Fruit fly (Drosophila melanogaster): ENCODE data around the gene CG16964.

CG16964 gene

DNA sequence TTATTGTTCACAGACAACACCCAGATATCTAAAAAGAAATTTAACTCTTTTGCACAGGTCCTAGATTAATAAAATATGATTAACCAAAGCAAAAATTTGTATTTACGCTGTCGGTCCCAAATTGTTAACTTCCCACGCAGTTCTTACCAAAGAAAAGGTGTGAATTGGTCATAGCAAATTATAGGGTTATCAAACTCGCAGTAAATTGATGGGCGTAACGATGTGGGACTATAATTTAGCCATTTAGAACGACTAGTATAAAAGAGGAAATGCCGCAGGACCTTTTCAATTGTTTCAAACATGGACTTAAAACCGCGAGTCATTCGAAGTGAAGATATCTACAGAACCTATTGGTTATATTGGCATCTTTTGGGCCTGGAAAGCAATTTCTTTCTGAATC lies 11.9 kb upstream of the CG16964 start, which contains the start of gene Or33b:
Gene Or33b, plus strand, starts transcription at position 301 of the 400 bp plus-strand sequence.
- TF ChIP-seq CG14711 (tag; optimal IDR thresholded peaks at IDR 0.05), result no peak
- TF ChIP-seq CG5204 (GFP tag; optimal IDR thresholded peaks at IDR 0.05), result no peak
- no peak for TF ChIP-seq bab1 (GFP tag; optimal IDR thresholded peaks at IDR 0.05)
- no peak for TF ChIP-seq cnc (optimal IDR thresholded peaks at IDR 0.05)
- no peak for TF ChIP-seq Mnt (GFP tag; optimal IDR thresholded peaks at IDR 0.05)
- no peak for TF ChIP-seq tj (GFP tag; optimal IDR thresholded peaks at IDR 0.05)
- TF ChIP-seq CG33017 (tag; optimal IDR thresholded peaks at IDR 0.05), result no peak

dm6 chr2L:11937669-11938068 lies 10.1 kb upstream of the CG16964 start, which contains the start of gene Or33c:
Gene Or33c (plus strand): TSS chr2L:11937969.
- TF ChIP-seq CG14711 (tag; optimal IDR thresholded peaks at IDR 0.05) (no peak), Hr96 (GFP tag; optimal IDR thresholded peaks at IDR 0.05) (no peak), CG12768 (GFP tag; optimal IDR thresholded peaks at IDR 0.05) (no peak), CG7045 (GFP tag; optimal IDR thresholded peaks at IDR 0.05) (no peak), cnc (optimal IDR thresholded peaks at IDR 0.05) (no peak), CG7101 (tag; optimal IDR thresholded peaks at IDR 0.05) (no peak), tj (GFP tag; optimal IDR thresholded peaks at IDR 0.05) (no peak), CG11617 (GFP tag; optimal IDR thresholded peaks at IDR 0.05) (no peak), Crg-1 (GFP tag; optimal IDR thresholded peaks at IDR 0.05) (no peak), Clk (GFP tag; optimal IDR thresholded peaks at IDR 0.05) (no peak), toe (GFP tag; optimal IDR thresholded peaks at IDR 0.05) (no peak), cic (GFP tag; optimal IDR thresholded peaks at IDR 0.05) (no peak), CG1620 (GFP tag; optimal IDR thresholded peaks at IDR 0.05) (no peak), bab1 (GFP tag; optimal IDR thresholded peaks at IDR 0.05) (no peak)

dm6 chr2L:11940620-11941019 lies 7.1 kb upstream of the CG16964 start:
- TF ChIP-seq cic (GFP tag; optimal IDR thresholded peaks at IDR 0.05) (no peak), ovo (GFP tag; optimal IDR thresholded peaks at IDR 0.05) (no peak), CG7101 (tag; optimal IDR thresholded peaks at IDR 0.05) (no peak), toe (GFP tag; optimal IDR thresholded peaks at IDR 0.05) (no peak), pad (GFP tag; optimal IDR thresholded peaks at IDR 0.05) (no peak), Crg-1 (GFP tag; optimal IDR thresholded peaks at IDR 0.05) (no peak), Clk (GFP tag; optimal IDR thresholded peaks at IDR 0.05) (no peak), CG14711 (tag; optimal IDR thresholded peaks at IDR 0.05) (no peak), bab1 (GFP tag; optimal IDR thresholded peaks at IDR 0.05) (no peak), CG11617 (GFP tag; optimal IDR thresholded peaks at IDR 0.05) (no peak)

dm6 chr2L:11942265-11942664 lies 5.5 kb upstream of the CG16964 start:
- TF ChIP-seq Hr96 (GFP tag; optimal IDR thresholded peaks at IDR 0.05), result no peak

- TF ChIP-seq CG7101 (tag; optimal IDR thresholded peaks at IDR 0.05) (no peak), CG14711 (tag; optimal IDR thresholded peaks at IDR 0.05) (no peak), toe (GFP tag; optimal IDR thresholded peaks at IDR 0.05) (no peak), Mnt (GFP tag; optimal IDR thresholded peaks at IDR 0.05) (no peak), CG1620 (GFP tag; optimal IDR thresholded peaks at IDR 0.05) (no peak), cnc (optimal IDR thresholded peaks at IDR 0.05) (no peak), CG5204 (GFP tag; optimal IDR thresholded peaks at IDR 0.05) (no peak), CG7045 (GFP tag; optimal IDR thresholded peaks at IDR 0.05) (no peak), CG12768 (GFP tag; optimal IDR thresholded peaks at IDR 0.05) (no peak), cic (GFP tag; optimal IDR thresholded peaks at IDR 0.05) (no peak), CG11617 (GFP tag; optimal IDR thresholded peaks at IDR 0.05) (no peak), kay (GFP tag; ENCODE audit: borderline replicate concordance) (no peak), Crg-1 (GFP tag; optimal IDR thresholded peaks at IDR 0.05) (no peak), pad (GFP tag; optimal IDR thresholded peaks at IDR 0.05) (no peak), CG33017 (tag; optimal IDR thresholded peaks at IDR 0.05) (no peak), tj (GFP tag; optimal IDR thresholded peaks at IDR 0.05) (no peak), ovo (GFP tag; optimal IDR thresholded peaks at IDR 0.05) (no peak), Hr96 (GFP tag; optimal IDR thresholded peaks at IDR 0.05) (no peak), Clk (GFP tag; optimal IDR thresholded peaks at IDR 0.05) (no peak), bab1 (GFP tag; optimal IDR thresholded peaks at IDR 0.05) (no peak)
These were observed 4.9 kb upstream of the CG16964 start for dm6 chr2L:11942826-11943225.

DNA sequence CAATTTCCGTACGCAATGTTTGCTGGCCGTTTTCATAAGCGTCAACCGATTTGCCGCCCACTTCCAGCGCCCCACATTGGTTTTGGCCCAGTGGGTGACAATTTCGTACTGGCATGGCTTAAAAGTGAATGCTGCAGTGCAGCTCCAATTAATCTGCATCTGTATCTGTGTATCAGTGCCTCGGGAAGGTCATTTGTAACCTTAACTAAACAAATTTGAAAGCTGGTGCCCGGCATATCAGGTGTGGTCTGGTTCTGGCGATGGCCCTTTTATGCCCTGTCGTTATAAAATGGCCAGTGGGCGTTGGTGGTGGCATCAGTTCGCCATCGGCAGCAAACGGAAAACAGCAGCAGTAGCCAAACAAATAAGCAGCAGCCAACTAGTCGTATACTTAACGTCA lies 3.9 kb upstream of the CG16964 start, which contains the start of gene Crys:
Gene Crys, plus strand, starts transcription at position 301 of the 400 bp plus-strand sequence.
- TF ChIP-seq CG5204 (GFP tag; optimal IDR thresholded peaks at IDR 0.05) (no peak), CG7045 (GFP tag; optimal IDR thresholded peaks at IDR 0.05) (no peak), toe (GFP tag; optimal IDR thresholded peaks at IDR 0.05) (no peak), kay (GFP tag; ENCODE audit: borderline replicate concordance) (no peak), CG33017 (tag; optimal IDR thresholded peaks at IDR 0.05) (no peak), CG12768 (GFP tag; optimal IDR thresholded peaks at IDR 0.05) (no peak), CG14711 (tag; optimal IDR thresholded peaks at IDR 0.05) (no peak)

DNA sequence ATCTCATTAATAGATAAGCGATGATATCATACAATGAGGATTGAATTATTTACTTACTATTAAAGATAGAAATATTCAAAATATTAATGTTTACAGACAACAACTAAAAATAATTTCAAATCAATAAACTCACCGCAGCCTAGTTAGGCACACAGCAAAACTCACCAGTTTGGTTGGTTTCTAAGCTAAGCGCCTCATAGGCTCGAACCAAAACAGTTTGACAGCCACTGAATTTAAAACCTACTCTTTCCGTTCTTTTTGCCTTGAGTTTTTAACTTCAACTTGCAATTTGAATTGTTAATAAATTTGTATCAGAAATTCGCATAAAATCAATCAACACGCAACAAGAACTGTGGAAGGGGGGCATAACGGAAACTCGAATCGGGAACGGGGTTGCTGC lies 738 bp downstream of the CG16964 start:
- TF ChIP-seq kay (GFP tag; ENCODE audit: borderline replicate concordance) (no peak), CG7101 (tag; optimal IDR thresholded peaks at IDR 0.05) (no peak)

DNA sequence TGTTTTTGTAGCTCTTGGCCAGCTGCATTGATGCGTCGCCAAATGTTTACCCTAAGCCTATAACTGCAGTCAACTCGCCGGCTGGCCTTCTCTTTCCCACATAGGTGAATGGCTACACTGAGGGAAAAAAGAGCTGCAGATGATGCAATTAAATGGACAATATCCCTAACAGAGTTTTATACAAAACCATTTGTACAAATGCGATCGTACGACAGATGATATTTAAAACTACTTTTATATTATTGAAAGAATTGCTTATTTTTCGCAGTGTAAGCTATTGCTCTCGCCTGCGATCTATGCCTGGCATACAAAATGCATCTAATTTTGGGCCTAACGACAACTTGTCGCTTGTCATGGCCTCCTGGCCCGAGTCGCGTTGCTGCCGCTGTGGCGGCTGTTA lies 2.2 kb downstream of the CG16964 start:
- TF ChIP-seq CG7101 (tag; optimal IDR thresholded peaks at IDR 0.05), result peak; percentile 1
- TF ChIP-seq cnc (optimal IDR thresholded peaks at IDR 0.05), result no peak
- peak; percentile 26 for TF ChIP-seq CG33017 (tag; optimal IDR thresholded peaks at IDR 0.05)
- TF ChIP-seq CG7045 (GFP tag; optimal IDR thresholded peaks at IDR 0.05), result no peak
- TF ChIP-seq kay (GFP tag; ENCODE audit: borderline replicate concordance), result peak; percentile 33

Measured in whole organism, adult.